Fruit fly (Drosophila melanogaster) Kc167 (cell line): ENCODE measurements around the gene Sfp23F.

Experiments used
- h ChIP-seq: fragments of >200 bp; optimal IDR thresholded peaks from 3 replicates; lab custom pipeline; 2018; ENCODE audit warnings: missing external identifiers
- insv ChIP-seq: fragments of >200 bp; optimal IDR thresholded peaks from 3 replicates; lab custom pipeline; 2018; ENCODE audit warnings: missing external identifiers
- psq ChIP-seq: fragments of >200 bp; optimal IDR thresholded peaks from 2 replicates; lab custom pipeline; 2017; ENCODE audit warnings: missing external identifiers
- ttk ChIP-seq: sonication (Bioruptor generic); optimal IDR thresholded peaks from 2 replicates; lab custom pipeline; 2017; ENCODE audit warnings: missing external identifiers

DNA sequence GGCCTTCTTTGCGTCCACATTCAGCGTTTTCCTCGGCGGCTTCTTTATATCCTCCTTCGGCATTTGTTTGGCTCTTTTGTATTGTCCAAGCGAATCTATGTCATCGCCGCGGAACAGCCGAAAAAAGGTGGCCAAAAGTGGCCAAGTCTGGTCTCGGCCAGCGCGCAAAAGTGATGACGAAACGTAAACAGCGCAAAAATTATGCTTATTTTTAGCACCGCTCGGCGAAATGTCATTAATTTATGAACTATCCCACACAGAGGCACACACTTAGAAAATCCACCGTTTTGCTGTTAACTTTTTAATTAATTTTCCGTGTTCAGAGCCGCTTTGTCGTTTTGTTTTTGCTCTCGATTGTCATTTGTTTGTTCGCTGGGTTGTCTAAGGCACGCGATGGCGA, 16.6 kb downstream of the Sfp23F start:
- TF ChIP-seq psq (lab: Kevin White, UChicago) (no peak), insv (lab: Kevin White, UChicago) (no peak), h (no peak), ttk (lab: Kevin White, UChicago) (no peak)
